Worm (Caenorhabditis elegans): Measurements from ENCODE around the gene Y69E1A.4.

- no peak for TF ChIP-seq ceh-28 (tag; optimal IDR thresholded peaks at IDR 0.05)
- no peak for TF ChIP-seq ztf-4 (tag; optimal IDR thresholded peaks at IDR 0.05)
- TF ChIP-seq tbx-2 (tag; optimal IDR thresholded peaks at IDR 0.05), result no peak
- TF ChIP-seq elt-2 (tag; optimal IDR thresholded peaks at IDR 0.05), result no peak
- TF ChIP-seq ama-1 (optimal IDR thresholded peaks at IDR 0.05), result no peak
Measured at ce11 chrIV:10915388-10915787, 39.7 kb upstream of the Y69E1A.4 start, which contains the start of gene ZK593.3.
